Worm (Caenorhabditis elegans): ENCODE measurements around the gene F44E5.17.

DNA sequence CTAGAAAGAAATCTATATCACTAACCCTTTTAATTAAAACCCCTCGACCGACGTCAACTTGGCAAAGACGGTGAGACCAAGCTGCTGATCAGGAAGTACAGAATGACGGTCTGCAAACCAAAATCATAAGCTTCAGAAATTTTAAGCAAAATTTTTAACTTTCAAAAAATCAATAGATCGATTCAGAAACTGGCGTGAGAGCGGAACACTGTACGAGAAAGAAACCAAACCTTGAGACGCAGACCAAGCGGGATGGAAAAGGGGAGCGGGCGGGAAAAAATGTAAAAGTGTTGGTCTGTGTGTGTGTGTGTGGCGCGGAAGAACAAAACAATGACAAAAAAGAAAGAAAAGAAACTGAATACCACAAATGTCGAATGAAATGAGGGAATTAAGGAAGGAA is at the start of gene F44E5.17, which contains the start of gene gpb-1:
- TF ChIP-seq cog-1 (tag; optimal IDR thresholded peaks at IDR 0.05) (no peak), T22C8.4 (GFP tag; IDR thresholded peaks at IDR 0.05) (no peak), flt-1 (GFP tag; IDR thresholded peaks at IDR 0.05) (no peak)
